Worm (Caenorhabditis elegans) whole organism, young adult: ENCODE data around the gene set-17.

Experiments
- D2030.7 ChIP-seq: fragments of 200-800 bp; sonication (Bioruptor generic); IDR thresholded peaks from 2 replicates; pipeline ENCODE4 v1.3.6; 2022; ENCODE audit warnings: missing genetic modification reagents, missing genetic modification characterization, missing compliant biosample characterization
- F10E7.11 ChIP-seq: sonication (generic microtip); optimal IDR thresholded peaks from 2 replicates; lab custom pipeline; 2017; ENCODE audit warnings: mild to moderate bottlenecking, missing genetic modification characterization, moderate library complexity, missing compliant biosample characterization
- F37B4.10 ChIP-seq: fragments of 200-800 bp; sonication (Bioruptor generic); IDR thresholded peaks from 2 replicates; pipeline ENCODE4 v1.3.6; 2022; ENCODE audit warnings: missing genetic modification characterization, missing compliant biosample characterization
- F49E8.2 ChIP-seq: sonication (generic microtip); optimal IDR thresholded peaks from 3 replicates; lab custom pipeline; 2017; ENCODE audit warnings: missing genetic modification characterization, mild to moderate bottlenecking, missing compliant biosample characterization, antibody characterized with exemption, moderate library complexity; ENCODE audit not compliant: insufficient read depth
- T07F8.4 ChIP-seq: sonication (generic microtip); optimal IDR thresholded peaks from 2 replicates; lab custom pipeline; 2016; ENCODE audit warnings: mild to moderate bottlenecking, missing genetic modification characterization, moderate library complexity, missing compliant biosample characterization
- Y53F4B.3 ChIP-seq: fragments of 200-800 bp; sonication (Bioruptor generic); IDR thresholded peaks from 2 replicates; pipeline ENCODE4 v1.3.6; 2022; ENCODE audit warnings: missing genetic modification reagents, missing genetic modification characterization, missing compliant biosample characterization
- Y56A3A.18 ChIP-seq: fragments of 200-800 bp; sonication (Bioruptor generic); IDR thresholded peaks from 2 replicates; pipeline ENCODE4 v1.3.6; 2022; ENCODE audit warnings: missing genetic modification reagents, missing genetic modification characterization, missing compliant biosample characterization
- ama-1 ChIP-seq, 3 experiments: fragments of 150-350 bp in 1 of 3; sonication (generic microtip) in 2 of 3; optimal IDR thresholded peaks; 2 replicates each; lab custom pipeline; 2014 to 2018; ENCODE audit warnings: missing biosample characterization in 2 of 3, missing genetic modification characterization in 2 of 3, missing genetic modification reagents in 2 of 3
- aptf-3 ChIP-seq: fragments of 200-800 bp; sonication (Bioruptor generic); IDR thresholded peaks from 2 replicates; pipeline ENCODE4 v1.3.6; 2022; ENCODE audit warnings: missing genetic modification characterization, missing compliant biosample characterization
- atf-7 ChIP-seq: sonication (generic microtip); optimal IDR thresholded peaks from 2 replicates; lab custom pipeline; 2017; ENCODE audit warnings: mild to moderate bottlenecking, missing genetic modification characterization, missing compliant biosample characterization
- attf-5 ChIP-seq: fragments of 200-800 bp; sonication (Bioruptor generic); optimal IDR thresholded peaks from 2 replicates; lab custom pipeline; 2018; ENCODE audit warnings: mild to moderate bottlenecking, missing genetic modification characterization, missing compliant biosample characterization
- attf-6 ChIP-seq: fragments of 200-800 bp; sonication (Bioruptor generic); IDR thresholded peaks from 2 replicates; pipeline ENCODE4 v1.3.6; 2022; ENCODE audit warnings: missing genetic modification reagents, missing genetic modification characterization, missing compliant biosample characterization
- cebp-1 ChIP-seq, 2 experiments: fragments of 200-800 bp in 1 of 2; sonication (Bioruptor generic) in 1 of 2; sonication (generic microtip) in 1 of 2; IDR thresholded peaks in 1 of 2; optimal IDR thresholded peaks in 1 of 2; 2 replicates each; pipeline versions ENCODE4 v1.3.6 to Lab custom; 2017 to 2022; ENCODE audit warnings: missing compliant biosample characterization in 2 of 2, missing genetic modification characterization in 2 of 2, mild to moderate bottlenecking in 1 of 2, missing genetic modification reagents in 1 of 2, moderate library complexity in 1 of 2
- ceh-27 ChIP-seq: fragments of 200-800 bp; sonication (Bioruptor generic); optimal IDR thresholded peaks from 2 replicates; lab custom pipeline; 2018; ENCODE audit warnings: mild to moderate bottlenecking, missing genetic modification characterization, moderate library complexity, missing compliant biosample characterization
- ceh-58 ChIP-seq: fragments of 200-800 bp; sonication (Bioruptor generic); IDR thresholded peaks from 2 replicates; pipeline ENCODE4 v1.3.6; 2022; ENCODE audit warnings: missing genetic modification characterization, missing compliant biosample characterization
- dox-1 ChIP-seq: fragments of 200-800 bp; sonication (Bioruptor generic); IDR thresholded peaks from 2 replicates; pipeline ENCODE4 v1.3.6; 2022; ENCODE audit warnings: missing genetic modification reagents, missing genetic modification characterization, missing compliant biosample characterization
- dpff-1 ChIP-seq: sonication (generic microtip); optimal IDR thresholded peaks from 2 replicates; lab custom pipeline; 2017; ENCODE audit warnings: mild to moderate bottlenecking, missing genetic modification characterization, missing compliant biosample characterization
- efl-1 ChIP-seq: fragments of 150-350 bp; optimal IDR thresholded peaks from 2 replicates; lab custom pipeline; 2014; ENCODE audit warnings: missing biosample characterization, missing genetic modification reagents, missing genetic modification characterization
- egl-18 ChIP-seq: fragments of 200-800 bp; sonication (Bioruptor generic); IDR thresholded peaks from 2 replicates; pipeline ENCODE4 v1.3.6; 2022; ENCODE audit warnings: missing genetic modification reagents, missing genetic modification characterization, missing compliant biosample characterization
- egl-44 ChIP-seq: fragments of 200-800 bp; sonication (Bioruptor generic); IDR thresholded peaks from 2 replicates; pipeline ENCODE4 v1.3.6; 2022; ENCODE audit warnings: missing genetic modification reagents, missing genetic modification characterization, missing compliant biosample characterization
- ekl-4 ChIP-seq: fragments of 200-800 bp; sonication (Bioruptor generic); IDR thresholded peaks from 2 replicates; pipeline ENCODE4 v1.3.6; 2022; ENCODE audit warnings: missing genetic modification reagents, missing genetic modification characterization, missing compliant biosample characterization
- fkh-3 ChIP-seq: sonication (generic microtip); optimal IDR thresholded peaks from 2 replicates; lab custom pipeline; 2016; ENCODE audit warnings: mild to moderate bottlenecking, missing genetic modification characterization, missing compliant biosample characterization
- hrde-1 ChIP-seq: sonication (generic microtip); optimal IDR thresholded peaks from 2 replicates; lab custom pipeline; 2016; ENCODE audit warnings: missing genetic modification characterization, mild to moderate bottlenecking, missing compliant biosample characterization, moderate library complexity, missing genotype, missing genetic modification reagents, borderline replicate concordance
- let-526 ChIP-seq: fragments of 200-800 bp; sonication (Bioruptor generic); IDR thresholded peaks from 2 replicates; pipeline ENCODE4 v1.3.6; 2022; ENCODE audit warnings: missing genetic modification reagents, missing genetic modification characterization, missing compliant biosample characterization
- lir-1 ChIP-seq: fragments of 200-800 bp; sonication (Bioruptor generic); conservative IDR thresholded peaks from 2 replicates; pipeline ENCODE4 v1.3.6; 2022; ENCODE audit warnings: missing genetic modification reagents, missing genetic modification characterization, missing compliant biosample characterization
- lsy-27 ChIP-seq: sonication (generic microtip); optimal IDR thresholded peaks from 2 replicates; lab custom pipeline; 2017; ENCODE audit warnings: missing genetic modification characterization, mild to moderate bottlenecking, missing compliant biosample characterization, antibody characterized with exemption, missing genotype, borderline replicate concordance; ENCODE audit not compliant: insufficient read depth
- madf-10 ChIP-seq: sonication (generic microtip); optimal IDR thresholded peaks from 2 replicates; lab custom pipeline; 2016; ENCODE audit warnings: mild to moderate bottlenecking, missing genetic modification characterization, missing compliant biosample characterization
- madf-6 ChIP-seq: fragments of 200-800 bp; sonication (Bioruptor generic); IDR thresholded peaks from 2 replicates; pipeline ENCODE4 v1.3.6; 2022; ENCODE audit warnings: missing genetic modification reagents, missing genetic modification characterization, missing compliant biosample characterization
- nhr-179 ChIP-seq: sonication (generic microtip); optimal IDR thresholded peaks from 2 replicates; lab custom pipeline; 2016; ENCODE audit warnings: mild to moderate bottlenecking, missing genetic modification characterization, missing compliant biosample characterization
- rpc-1 ChIP-seq, 2 experiments: fragments of 150-350 bp in 1 of 2; sonication (generic microtip) in 1 of 2; optimal IDR thresholded peaks; 2 replicates each; lab custom pipeline; 2014 to 2018; ENCODE audit warnings: missing biosample characterization in 1 of 2, missing genetic modification characterization in 1 of 2, missing genetic modification reagents in 1 of 2, missing genotype in 1 of 2
- sea-2 ChIP-seq: fragments of 200-800 bp; sonication (Bioruptor generic); IDR thresholded peaks from 2 replicates; pipeline ENCODE4 v1.3.6; 2022; ENCODE audit warnings: missing genetic modification characterization, missing compliant biosample characterization
- snpc-1.3 ChIP-seq: sonication (generic microtip); optimal IDR thresholded peaks from 2 replicates; lab custom pipeline; 2017; ENCODE audit warnings: missing genetic modification characterization, mild to moderate bottlenecking, missing compliant biosample characterization, antibody characterized with exemption, moderate library complexity, missing genotype, missing genetic modification reagents; ENCODE audit not compliant: insufficient read depth
- sptf-2 ChIP-seq: fragments of 200-800 bp; sonication (Bioruptor generic); optimal IDR thresholded peaks from 2 replicates; lab custom pipeline; 2018; ENCODE audit warnings: mild to moderate bottlenecking, missing genetic modification characterization, missing compliant biosample characterization
- unc-62 ChIP-seq: fragments of 150-350 bp; optimal IDR thresholded peaks from 2 replicates; lab custom pipeline; 2014; ENCODE audit warnings: missing biosample characterization, missing genetic modification reagents, missing genetic modification characterization
- xnd-1 ChIP-seq: sonication (generic microtip); optimal IDR thresholded peaks from 2 replicates; lab custom pipeline; 2016; ENCODE audit warnings: missing genotype, missing genetic modification reagents, missing genetic modification characterization, missing compliant biosample characterization

The set-17 gene

ce11 chrII:8964835-8965234 lies 24.5 kb upstream of the set-17 start, which contains the start of the genes ndub-3 and C18E9.2 (continued):
- TF ChIP-seq cebp-1 (GFP tag; IDR thresholded peaks at IDR 0.05; lab: Robert Waterston, UW) (no peak), cebp-1 (tag; optimal IDR thresholded peaks at IDR 0.05; lab: Kevin White, UChicago) (peak; percentile 37), ceh-27 (GFP tag; lab: Kevin White, UChicago) (no peak), F37B4.10 (no peak), fkh-3 (no peak), F10E7.11 (tag; lab: Kevin White, UChicago) (no peak), attf-5 (peak; percentile 58)
- TF ChIP-seq, all 124 proteins: peak for 5

- TF ChIP-seq attf-6 (GFP tag; lab: Robert Waterston, UW) = no peak
- TF ChIP-seq F10E7.11 (tag; lab: Kevin White, UChicago) = no peak
- no peak for TF ChIP-seq sptf-2
- TF ChIP-seq egl-18 = no peak
- TF ChIP-seq dpff-1 (tag; lab: Kevin White, UChicago) = no peak
- TF ChIP-seq aptf-3 (GFP tag; lab: Robert Waterston, UW) = no peak
- no peak for TF ChIP-seq Y56A3A.18 (GFP tag; lab: Robert Waterston, UW)
Measured at ce11 chrII:8964049-8964448, 23.8 kb upstream of the set-17 start, which contains the start of gene sftd-3. sftd-3 (minus strand) TSS chrII:8964149.

- TF ChIP-seq lir-1 (GFP tag; lab: Robert Waterston, UW) (no peak), Y56A3A.18 (GFP tag; lab: Robert Waterston, UW) (no peak), madf-6 (GFP tag; lab: Robert Waterston, UW) (no peak), rpc-1 (optimal IDR thresholded peaks at IDR 0.05; lab: Kevin White, UChicago) (no peak), rpc-1 (tag; optimal IDR thresholded peaks at IDR 0.05; lab: Kevin White, UChicago) (no peak), attf-6 (GFP tag; lab: Robert Waterston, UW) (no peak), cebp-1 (GFP tag; IDR thresholded peaks at IDR 0.05; lab: Robert Waterston, UW) (no peak), cebp-1 (tag; optimal IDR thresholded peaks at IDR 0.05; lab: Kevin White, UChicago) (peak; percentile 2), dox-1 (GFP tag; lab: Robert Waterston, UW) (peak; percentile 39; the same call in 1 of the 2 replicates), Y53F4B.3 (no peak), let-526 (GFP tag; lab: Robert Waterston, UW) (no peak), sea-2 (no peak), fkh-3 (no peak), dpff-1 (tag; lab: Kevin White, UChicago) (no peak), T07F8.4 (no peak), efl-1 (GFP tag; lab: Kevin White, UChicago) (no peak), madf-10 (no peak), unc-62 (GFP tag; lab: Kevin White, UChicago) (no peak), D2030.7 (GFP tag; lab: Robert Waterston, UW) (no peak), ceh-58 (no peak), ama-1 (optimal IDR thresholded peaks at IDR 0.05; lab: Kevin White, UChicago) (no peak), ama-1 (GFP tag; optimal IDR thresholded peaks at IDR 0.05; lab: Kevin White, UChicago) (peak in 1 of 2 experiments; percentile 0), nhr-179 (tag; lab: Kevin White, UChicago) (no peak), lsy-27 (tag; lab: Kevin White, UChicago) (no peak)
- TF ChIP-seq, all 124 proteins: peak for 3
Measured at ce11 chrII:8962206-8962605, 21.9 kb upstream of the set-17 start.

- TF ChIP-seq dpff-1 (tag; lab: Kevin White, UChicago) (no peak), atf-7 (tag; lab: Kevin White, UChicago) (no peak), ama-1 (optimal IDR thresholded peaks at IDR 0.05; lab: Kevin White, UChicago) (no peak), ama-1 (GFP tag; optimal IDR thresholded peaks at IDR 0.05; lab: Kevin White, UChicago) (no peak), ceh-27 (GFP tag; lab: Kevin White, UChicago) (no peak), snpc-1.3 (tag; lab: Kevin White, UChicago) (no peak), hrde-1 (tag; lab: Kevin White, UChicago) (no peak), egl-44 (GFP tag; lab: Robert Waterston, UW) (no peak), ekl-4 (GFP tag; lab: Robert Waterston, UW) (no peak), dox-1 (GFP tag; lab: Robert Waterston, UW) (no peak), F49E8.2 (no peak), xnd-1 (tag; lab: Kevin White, UChicago) (no peak)
- TF ChIP-seq, all 124 proteins: peak for 0
Measured at ce11 chrII:8961450-8961849, 21.2 kb upstream of the set-17 start.
